Worm (Caenorhabditis elegans) whole organism, L4/young adult: ENCODE results near the gene ZK632.4.

Source experiments
- W03F9.2 ChIP-seq: fragments of 150-350 bp; optimal IDR thresholded peaks from 2 replicates; lab custom pipeline; 2014; ENCODE audit warnings: missing biosample characterization, missing genetic modification characterization
- dao-5 ChIP-seq: sonication (generic microtip); optimal IDR thresholded peaks from 2 replicates; lab custom pipeline; 2016; ENCODE audit warnings: missing genotype, missing genetic modification characterization, moderate library complexity, missing compliant biosample characterization
- him-1 ChIP-seq: sonication (generic microtip); optimal IDR thresholded peaks from 2 replicates; lab custom pipeline; 2016; ENCODE audit warnings: missing genotype, missing genetic modification reagents, missing genetic modification characterization, missing compliant biosample characterization

DNA sequence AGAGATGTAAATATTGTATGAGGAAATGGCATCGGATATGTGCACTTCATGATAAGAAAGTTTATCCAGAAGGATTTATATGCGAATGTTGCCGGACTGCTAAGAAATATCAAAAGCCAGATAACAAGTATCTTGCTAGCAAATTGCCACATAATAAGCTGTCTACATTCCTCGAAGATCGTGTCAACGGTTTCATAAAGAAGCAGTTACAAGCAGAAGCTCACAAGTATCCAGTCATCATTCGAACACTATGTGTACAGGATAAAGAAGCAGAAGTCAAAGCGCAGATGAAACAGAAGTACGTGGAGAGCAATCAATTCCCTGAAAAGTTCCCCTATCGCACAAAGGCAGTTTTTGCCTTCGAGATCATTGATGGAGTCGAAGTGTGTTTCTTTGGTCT is 36.7 kb downstream of the ZK632.4 start:
- TF ChIP-seq W03F9.2 (tag; lab: Kevin White, UChicago) (no peak), him-1 (tag; lab: Kevin White, UChicago) (no peak), dao-5 (tag; lab: Kevin White, UChicago) (no peak)
